Fruit fly (Drosophila melanogaster) S2 (cell line): ENCODE data around the gene CG10710.

Experiments
- CG8478 ChIP-seq: fragments of >200 bp; optimal IDR thresholded peaks from 2 replicates; lab custom pipeline; 2018
- CTCF ChIP-seq, 2 experiments: fragments of >200 bp; optimal IDR thresholded peaks; 2 replicates each; lab custom pipeline; 2018

DNA sequence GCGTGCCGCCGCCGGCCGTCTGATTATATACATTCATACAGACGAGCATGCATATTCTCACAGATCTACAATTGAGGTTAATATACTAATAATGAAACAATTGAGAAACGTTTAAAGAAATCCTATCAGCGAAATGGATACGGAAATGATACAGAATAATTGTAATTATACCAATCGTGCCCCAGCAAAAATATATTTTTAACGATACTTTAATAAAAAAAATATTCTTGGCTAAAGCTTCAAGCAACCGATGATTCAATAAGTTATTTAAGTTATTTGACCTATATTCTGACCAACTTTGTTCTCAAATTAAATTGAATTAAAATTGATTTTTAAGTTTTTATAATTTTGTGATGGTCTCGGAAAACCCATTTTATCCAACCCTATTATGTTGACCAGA is 43.3 kb downstream of the CG10710 start:
- TF ChIP-seq CG8478 (lab: Kevin White, UChicago), result no peak
- no peak for TF ChIP-seq CTCF (optimal IDR thresholded peaks at IDR 0.05; lab: Kevin White, UChicago)
